Worm (Caenorhabditis elegans): Measurements from ENCODE around the gene mccc-1.

mccc-1 gene

ce11 chrIV:9843760-9844159 lies 40.6 kb upstream of the mccc-1 start, which contains the start of gene nspd-2:
Gene nspd-2 (plus strand): TSS chrIV:9844060.
- TF ChIP-seq nhr-76 (tag; optimal IDR thresholded peaks at IDR 0.05) = no peak
- TF ChIP-seq F37D6.2 (tag; optimal IDR thresholded peaks at IDR 0.05) = no peak
- no peak for TF ChIP-seq nhr-102 (tag; optimal IDR thresholded peaks at IDR 0.05)
- peak in 1 of 2 experiments; percentile 71 for TF ChIP-seq unc-62 (GFP tag; optimal IDR thresholded peaks at IDR 0.05 in 1 of 2)
- TF ChIP-seq unc-62 (tag; optimal IDR thresholded peaks at IDR 0.05) = no peak

DNA sequence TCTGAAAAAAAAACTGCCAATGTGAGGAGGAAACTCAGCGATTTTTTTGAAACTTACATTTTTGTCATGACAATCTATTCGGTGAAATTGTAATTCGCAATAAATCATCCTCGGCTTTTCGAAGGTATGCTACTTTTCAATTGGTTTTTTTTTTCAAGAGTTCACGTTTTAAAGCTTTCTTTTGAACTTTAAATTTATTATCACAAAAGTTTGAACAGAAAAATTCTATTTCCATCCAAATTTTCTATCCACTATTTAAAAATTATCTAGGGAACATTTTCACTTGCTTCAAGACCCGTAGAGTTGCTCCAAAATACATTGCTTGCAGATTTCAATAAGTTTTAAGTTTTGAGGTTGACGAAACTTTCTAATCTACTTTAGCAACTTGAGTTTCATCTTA lies 37.8 kb upstream of the mccc-1 start, which contains the start of gene K07F5.6:
K07F5.6 (minus strand) TSS at position 101 of the 400 bp plus-strand sequence.
- TF ChIP-seq attf-4 (tag; optimal IDR thresholded peaks at IDR 0.05) = no peak
- no peak for TF ChIP-seq ZK337.2 (GFP tag; IDR thresholded peaks at IDR 0.05)
- TF ChIP-seq dve-1 (tag; optimal IDR thresholded peaks at IDR 0.05; ENCODE audit: insufficient read depth) = no peak
- TF ChIP-seq mes-2 (tag; optimal IDR thresholded peaks at IDR 0.05; ENCODE audit: poor library complexity, severe bottlenecking) = no peak

DNA sequence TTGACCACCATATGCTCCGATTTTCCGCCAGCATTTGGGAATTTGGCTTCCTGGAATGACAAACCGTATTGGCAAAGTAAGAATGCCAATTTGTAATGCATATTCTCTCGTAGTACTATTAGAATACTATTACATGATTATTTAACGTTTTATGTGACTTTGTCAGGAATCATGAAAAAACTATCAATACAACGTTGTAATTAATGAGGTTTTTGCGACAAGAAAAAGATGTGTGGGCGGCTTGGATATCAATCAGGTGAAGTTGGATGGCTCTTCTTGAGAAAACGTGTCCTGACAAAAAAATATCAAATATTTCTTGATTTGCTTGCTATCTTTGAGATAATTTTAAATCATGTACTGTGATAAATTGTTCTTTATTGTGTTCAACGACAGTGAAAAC lies 36.3 kb upstream of the mccc-1 start, which contains the start of gene K07F5.7:
K07F5.7 (minus strand) TSS at position 101 of the 400 bp plus-strand sequence.
- TF ChIP-seq aha-1 (tag) = peak; percentile 64
- TF ChIP-seq ceh-62 (tag; optimal IDR thresholded peaks at IDR 0.05) = no peak
- no peak for TF ChIP-seq vab-7 (GFP tag; IDR thresholded peaks at IDR 0.05)
- no peak for TF ChIP-seq cey-2 (tag; optimal IDR thresholded peaks at IDR 0.05; ENCODE audit: borderline replicate concordance, insufficient read depth)

DNA sequence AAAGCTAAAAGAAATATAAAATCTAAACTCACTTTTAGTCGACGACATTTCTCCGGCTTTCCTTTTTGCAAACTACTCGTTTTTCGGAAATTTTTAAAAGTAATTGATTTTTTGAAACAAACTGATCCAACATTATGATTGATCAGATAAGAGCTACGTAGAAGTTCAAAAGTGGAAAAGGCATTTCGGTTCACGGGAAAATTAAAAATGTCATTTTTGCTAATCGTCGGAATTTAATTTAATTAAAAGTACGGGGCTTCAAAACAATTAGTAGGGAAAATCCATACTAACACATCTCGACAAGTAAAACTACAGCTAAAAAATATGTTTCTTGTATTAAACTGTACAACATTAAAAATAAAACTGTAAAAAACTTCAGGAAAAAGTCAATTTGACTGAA lies 34.7 kb upstream of the mccc-1 start, which contains the start of gene K07F5.8:
K07F5.8 (minus strand) TSS at position 101 of the 400 bp plus-strand sequence.
- no peak for TF ChIP-seq dve-1 (tag; optimal IDR thresholded peaks at IDR 0.05; ENCODE audit: insufficient read depth)
- no peak for TF ChIP-seq nhr-77 (tag; optimal IDR thresholded peaks at IDR 0.05)
- no peak for TF ChIP-seq nhr-10 (tag; optimal IDR thresholded peaks at IDR 0.05)
- TF ChIP-seq sdz-12 (GFP tag; optimal IDR thresholded peaks at IDR 0.05) = no peak
- TF ChIP-seq zfp-2 (tag; optimal IDR thresholded peaks at IDR 0.05) = no peak
- no peak for TF ChIP-seq lin-13 (GFP tag; optimal IDR thresholded peaks at IDR 0.05)
- no peak for TF ChIP-seq fos-1 (tag; optimal IDR thresholded peaks at IDR 0.05)
- TF ChIP-seq ceh-62 (tag; optimal IDR thresholded peaks at IDR 0.05) = no peak
- TF ChIP-seq mep-1 (tag; optimal IDR thresholded peaks at IDR 0.05) = no peak
- no peak for TF ChIP-seq egl-27 (tag; optimal IDR thresholded peaks at IDR 0.05)
- no peak for TF ChIP-seq pha-4 (GFP tag; IDR thresholded peaks at IDR 0.05)
- TF ChIP-seq pha-4 (tag; optimal IDR thresholded peaks at IDR 0.05) = no peak
- TF ChIP-seq rbr-2 (tag; optimal IDR thresholded peaks at IDR 0.05) = no peak
- no peak for TF ChIP-seq ZK546.5 (tag; optimal IDR thresholded peaks at IDR 0.05)
- TF ChIP-seq snpc-4 (tag; optimal IDR thresholded peaks at IDR 0.05) = no peak
- TF ChIP-seq Y75B8A.6 (GFP tag; IDR thresholded peaks at IDR 0.05) = no peak

DNA sequence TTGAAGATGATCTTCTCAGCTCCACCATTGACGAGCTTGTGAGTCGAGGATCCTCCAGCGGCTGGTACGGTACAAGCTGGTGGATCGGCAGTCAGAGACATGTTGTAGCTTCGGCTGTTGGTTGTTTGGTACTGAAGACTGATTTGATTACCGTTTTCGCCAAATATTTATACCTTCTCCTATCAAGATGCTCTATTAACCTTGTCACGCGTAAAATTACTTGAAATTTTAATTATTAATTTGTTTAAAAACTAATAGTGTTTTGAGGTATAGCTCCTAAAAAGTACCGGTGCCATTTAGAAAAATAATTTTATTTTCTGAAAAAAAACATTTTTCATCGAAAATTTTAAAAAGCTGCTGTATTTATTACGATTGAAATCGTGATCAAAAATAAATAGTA lies 33.4 kb upstream of the mccc-1 start, which contains the start of gene ssp-10:
ssp-10 (minus strand) TSS at position 101 of the 400 bp plus-strand sequence.
- TF ChIP-seq dmd-6 (GFP tag; IDR thresholded peaks at IDR 0.05) (no peak), F37D6.2 (tag; optimal IDR thresholded peaks at IDR 0.05) (no peak), zfp-3 (GFP tag; conservative IDR thresholded peaks at IDR 0.05) (no peak), ceh-32 (tag; optimal IDR thresholded peaks at IDR 0.05; ENCODE audit: poor library complexity) (no peak), snpc-4 (tag; optimal IDR thresholded peaks at IDR 0.05) (no peak), ceh-62 (tag; optimal IDR thresholded peaks at IDR 0.05) (no peak), egl-27 (tag; optimal IDR thresholded peaks at IDR 0.05) (no peak), daf-16 (GFP tag; optimal IDR thresholded peaks at IDR 0.05) (no peak), daf-16 (tag; optimal IDR thresholded peaks at IDR 0.05) (no peak), F10B5.3 (tag; optimal IDR thresholded peaks at IDR 0.05) (no peak), mxl-2 (GFP tag; conservative IDR thresholded peaks at IDR 0.05) (no peak), F49E8.2 (tag; optimal IDR thresholded peaks at IDR 0.05; ENCODE audit: borderline replicate concordance) (no peak), ces-1 (GFP tag; optimal IDR thresholded peaks at IDR 0.05) (no peak), lin-1 (GFP tag; IDR thresholded peaks at IDR 0.05) (no peak), dmd-9 (GFP tag; IDR thresholded peaks at IDR 0.05) (no peak)

Data from whole organism, L4 larva.